Fruit fly (Drosophila melanogaster) whole organism, embryonic: Measurements from ENCODE around the gene bnl.
A peak's percentile ranks its signal among the peaks of the same experiment; 100 is the strongest.

ENCODE experiments used
- Abd-B ChIP-seq: fragments of 200-800 bp; sonication (Bioruptor generic); optimal IDR thresholded peaks from 2 replicates; lab custom pipeline; 2018; ENCODE audit warnings: missing biosample characterization, mild to moderate bottlenecking, missing genetic modification characterization, moderate library complexity
- Adf1 ChIP-seq: fragments of 200-800 bp; sonication (Bioruptor generic); IDR thresholded peaks from 2 replicates; pipeline ENCODE4 v1.3.6; 2022; ENCODE audit warnings: missing biosample characterization, missing genetic modification characterization
- CG10565 ChIP-seq: fragments of 200-800 bp; sonication (Bioruptor generic); optimal IDR thresholded peaks from 3 replicates; lab custom pipeline; 2016; ENCODE audit warnings: missing biosample characterization, mild to moderate bottlenecking, missing genetic modification characterization
- CG10959 ChIP-seq: fragments of 200-800 bp; sonication (Bioruptor generic); IDR thresholded peaks from 2 replicates; pipeline ENCODE4 v1.3.6; 2022; ENCODE audit warnings: missing biosample characterization, missing genetic modification characterization
- CG15479 ChIP-seq: fragments of 200-800 bp; sonication (Bioruptor generic); optimal IDR thresholded peaks from 3 replicates; lab custom pipeline; 2019; ENCODE audit warnings: missing biosample characterization, mild to moderate bottlenecking, missing genetic modification characterization, moderate library complexity
- CG18262 ChIP-seq: fragments of 200-800 bp; optimal IDR thresholded peaks from 3 replicates; lab custom pipeline; 2019; ENCODE audit warnings: missing biosample characterization, mild to moderate bottlenecking, missing genetic modification characterization, moderate library complexity
- CG18476 ChIP-seq: fragments of 200-800 bp; sonication (Bioruptor generic); optimal IDR thresholded peaks from 2 replicates; lab custom pipeline; 2016; ENCODE audit warnings: missing biosample characterization, mild to moderate bottlenecking, missing genetic modification characterization
- CG18764 ChIP-seq: fragments of 200-800 bp; sonication (Bioruptor generic); optimal IDR thresholded peaks from 3 replicates; lab custom pipeline; 2016; ENCODE audit warnings: missing biosample characterization, missing genetic modification characterization
- CG3163 ChIP-seq: fragments of 200-800 bp; sonication (Bioruptor generic); optimal IDR thresholded peaks from 3 replicates; lab custom pipeline; 2016; ENCODE audit warnings: missing biosample characterization, missing genetic modification characterization
- CG33213 ChIP-seq: fragments of 200-800 bp; sonication (Bioruptor generic); optimal IDR thresholded peaks from 3 replicates; lab custom pipeline; 2016; ENCODE audit warnings: missing biosample characterization, missing genetic modification characterization
- CG4707 ChIP-seq: fragments of 200-800 bp; sonication (Bioruptor generic); optimal IDR thresholded peaks from 2 replicates; lab custom pipeline; 2018; ENCODE audit warnings: missing biosample characterization, mild to moderate bottlenecking, missing genetic modification characterization, moderate library complexity
- CG6272 ChIP-seq: fragments of 200-800 bp; sonication (Bioruptor generic); IDR thresholded peaks from 2 replicates; pipeline ENCODE4 v1.3.6; 2022; ENCODE audit warnings: missing biosample characterization, missing genetic modification characterization
- CG9876 ChIP-seq: fragments of 200-800 bp; sonication (Bioruptor generic); optimal IDR thresholded peaks from 2 replicates; lab custom pipeline; 2016; ENCODE audit warnings: missing biosample characterization, missing genetic modification characterization
- CoRest ChIP-seq: fragments of 200-800 bp; sonication (Bioruptor generic); optimal IDR thresholded peaks from 3 replicates; lab custom pipeline; 2018; ENCODE audit warnings: missing biosample characterization, mild to moderate bottlenecking, missing genetic modification characterization, moderate library complexity
- D ChIP-seq, 2 experiments: fragments of 200-800 bp in 1 of 2; fragments of >200 bp in 1 of 2; sonication (Bioruptor generic) in 1 of 2; optimal IDR thresholded peaks; 2 replicates in 1 of 2; 3 replicates in 1 of 2; lab custom pipeline; 2017; ENCODE audit warnings: mild to moderate bottlenecking in 1 of 2, missing biosample characterization in 1 of 2, missing genetic modification characterization in 1 of 2, missing genetic modification reagents in 1 of 2
- Doc2 ChIP-seq: fragments of 200-800 bp; sonication (Bioruptor generic); IDR thresholded peaks from 2 replicates; pipeline ENCODE4 v1.3.6; 2022; ENCODE audit warnings: missing biosample characterization, missing genetic modification characterization
- Dp ChIP-seq: fragments of 200-800 bp; sonication (Bioruptor generic); optimal IDR thresholded peaks from 2 replicates; lab custom pipeline; 2018; ENCODE audit warnings: missing biosample characterization, mild to moderate bottlenecking, missing genetic modification characterization, moderate library complexity
- HHEX ChIP-seq: fragments of 200-800 bp; sonication (Bioruptor generic); optimal IDR thresholded peaks from 3 replicates; lab custom pipeline; 2017; ENCODE audit warnings: missing biosample characterization, mild to moderate bottlenecking, missing genetic modification characterization, missing genetic modification reagents
- Mes4 ChIP-seq: fragments of 200-800 bp; sonication (Bioruptor generic); optimal IDR thresholded peaks from 2 replicates; lab custom pipeline; 2016; ENCODE audit warnings: missing biosample characterization, missing genetic modification characterization
- Neu2 ChIP-seq: fragments of 200-800 bp; sonication (Bioruptor generic); optimal IDR thresholded peaks from 3 replicates; lab custom pipeline; 2016; ENCODE audit warnings: missing biosample characterization, missing genetic modification characterization, borderline replicate concordance
- NfI ChIP-seq: fragments of 200-800 bp; sonication (Bioruptor generic); optimal IDR thresholded peaks from 3 replicates; lab custom pipeline; 2018; ENCODE audit warnings: missing biosample characterization, mild to moderate bottlenecking, missing genetic modification characterization, moderate library complexity
- Opbp ChIP-seq: fragments of 200-800 bp; sonication (Bioruptor generic); IDR thresholded peaks from 3 replicates; pipeline ENCODE4 v1.3.6; 2022; ENCODE audit warnings: missing biosample characterization, missing genetic modification characterization; ENCODE audit not compliant: partially characterized antibody
- Ravus ChIP-seq: fragments of 200-800 bp; sonication (Bioruptor generic); IDR thresholded peaks from 2 replicates; pipeline ENCODE4 v1.3.6; 2022; ENCODE audit warnings: missing biosample characterization, missing genetic modification characterization
- Sox102F ChIP-seq: fragments of 200-800 bp; sonication (Bioruptor generic); optimal IDR thresholded peaks from 2 replicates; lab custom pipeline; 2018; ENCODE audit warnings: missing biosample characterization, mild to moderate bottlenecking, missing genetic modification characterization, moderate library complexity
- Sry-δ ChIP-seq: fragments of 200-800 bp; sonication (Bioruptor generic); optimal IDR thresholded peaks from 2 replicates; lab custom pipeline; 2016; ENCODE audit warnings: missing biosample characterization, missing genetic modification characterization
- Taf1 ChIP-seq: fragments of 200-800 bp; sonication (Bioruptor generic); IDR thresholded peaks from 2 replicates; pipeline ENCODE4 v1.3.6; 2022; ENCODE audit warnings: missing biosample characterization, missing genetic modification characterization
- ash1 ChIP-seq: fragments of 200-800 bp; sonication (Bioruptor generic); optimal IDR thresholded peaks from 2 replicates; lab custom pipeline; 2018; ENCODE audit warnings: missing biosample characterization, mild to moderate bottlenecking, missing genetic modification characterization
- bowl ChIP-seq: fragments of 200-800 bp; sonication (Bioruptor generic); IDR thresholded peaks from 2 replicates; pipeline ENCODE4 v1.3.6; 2022; ENCODE audit warnings: missing biosample characterization, missing genetic modification characterization
- dan ChIP-seq: fragments of 200-800 bp; sonication (Bioruptor generic); IDR thresholded peaks from 2 replicates; pipeline ENCODE4 v1.3.6; 2022; ENCODE audit warnings: missing biosample characterization, missing genetic modification characterization
- dimm ChIP-seq: fragments of 200-800 bp; sonication (Bioruptor generic); IDR thresholded peaks from 2 replicates; pipeline ENCODE4 v1.3.6; 2022; ENCODE audit warnings: missing biosample characterization, missing genetic modification characterization
- dmrt11E ChIP-seq: fragments of 200-800 bp; sonication (Bioruptor generic); optimal IDR thresholded peaks from 3 replicates; lab custom pipeline; 2018; ENCODE audit warnings: missing biosample characterization, mild to moderate bottlenecking, missing genetic modification characterization, moderate library complexity
- dysf ChIP-seq: fragments of 200-800 bp; sonication (Bioruptor generic); IDR thresholded peaks from 3 replicates; pipeline ENCODE4 v1.3.6; 2022; ENCODE audit warnings: missing biosample characterization, missing genetic modification characterization
- eve ChIP-seq, 2 experiments: fragments of >200 bp; optimal IDR thresholded peaks; 2 replicates each; lab custom pipeline; 2017; ENCODE audit warnings: missing biosample characterization in 2 of 2, missing genetic modification characterization in 2 of 2
- gce ChIP-seq: fragments of 200-800 bp; sonication (Bioruptor generic); IDR thresholded peaks from 3 replicates; pipeline ENCODE4 v1.3.6; 2022; ENCODE audit warnings: missing biosample characterization, missing genetic modification characterization
- jigr1 ChIP-seq: fragments of 200-800 bp; sonication (Bioruptor generic); IDR thresholded peaks from 3 replicates; pipeline ENCODE4 v1.3.6; 2022; ENCODE audit warnings: missing biosample characterization, missing genetic modification characterization
- kay ChIP-seq: fragments of 200-800 bp; sonication (Bioruptor generic); optimal IDR thresholded peaks from 2 replicates; lab custom pipeline; 2016; ENCODE audit warnings: missing biosample characterization, missing genetic modification characterization
- lbe ChIP-seq: fragments of 200-800 bp; sonication (Bioruptor generic); optimal IDR thresholded peaks from 2 replicates; lab custom pipeline; 2016; ENCODE audit warnings: missing biosample characterization, mild to moderate bottlenecking, missing genetic modification characterization
- onecut ChIP-seq: fragments of 200-800 bp; sonication (Bioruptor generic); IDR thresholded peaks from 2 replicates; pipeline ENCODE4 v1.3.6; 2022; ENCODE audit warnings: missing biosample characterization, missing genetic modification characterization
- pan ChIP-seq, 4 experiments: fragments of >200 bp in 3 of 4; fragments of 200-800 bp in 1 of 4; sonication (Bioruptor generic) in 1 of 4; optimal IDR thresholded peaks in 3 of 4; IDR thresholded peaks in 1 of 4; 2 replicates each; pipeline versions ENCODE4 v1.3.6 to Lab custom; 2017 to 2022; ENCODE audit warnings: missing biosample characterization in 2 of 4, missing genetic modification characterization in 2 of 4, mixed read lengths in 1 of 4
- phol ChIP-seq: fragments of 200-800 bp; sonication (Bioruptor generic); optimal IDR thresholded peaks from 3 replicates; lab custom pipeline; 2018; ENCODE audit warnings: missing biosample characterization, mild to moderate bottlenecking, missing genetic modification characterization, moderate library complexity
- row ChIP-seq: fragments of 200-800 bp; sonication (Bioruptor generic); IDR thresholded peaks from 3 replicates; pipeline ENCODE4 v1.3.6; 2022; ENCODE audit warnings: missing biosample characterization, missing genetic modification characterization
- sens-2 ChIP-seq: fragments of 200-800 bp; sonication (Bioruptor generic); IDR thresholded peaks from 2 replicates; pipeline ENCODE4 v1.3.6; 2022; ENCODE audit warnings: missing biosample characterization, missing genetic modification characterization
- sr ChIP-seq: fragments of 200-800 bp; sonication (Bioruptor generic); IDR thresholded peaks from 3 replicates; pipeline ENCODE4 v1.3.6; 2022; ENCODE audit warnings: missing biosample characterization, missing genetic modification characterization
- stwl ChIP-seq: fragments of 200-800 bp; sonication (Bioruptor generic); optimal IDR thresholded peaks from 3 replicates; lab custom pipeline; 2018; ENCODE audit warnings: missing biosample characterization, mild to moderate bottlenecking, missing genetic modification characterization, moderate library complexity
- tap ChIP-seq: fragments of 200-800 bp; optimal IDR thresholded peaks from 3 replicates; lab custom pipeline; 2019; ENCODE audit warnings: missing biosample characterization, mild to moderate bottlenecking, missing genetic modification characterization, moderate library complexity
- tin ChIP-seq: fragments of 200-800 bp; sonication (Bioruptor generic); optimal IDR thresholded peaks from 3 replicates; lab custom pipeline; 2016; ENCODE audit warnings: missing biosample characterization, missing genetic modification characterization
- trh ChIP-seq: fragments of 200-800 bp; sonication (Bioruptor generic); optimal IDR thresholded peaks from 2 replicates; lab custom pipeline; 2016; ENCODE audit warnings: missing biosample characterization, missing genetic modification characterization
- wek ChIP-seq: fragments of 200-800 bp; sonication (Bioruptor generic); optimal IDR thresholded peaks from 3 replicates; lab custom pipeline; 2018; ENCODE audit warnings: missing biosample characterization, mild to moderate bottlenecking, missing genetic modification characterization, moderate library complexity
- wor ChIP-seq: fragments of 200-800 bp; sonication (Bioruptor generic); IDR thresholded peaks from 2 replicates; pipeline ENCODE4 v1.3.6; 2022; ENCODE audit warnings: missing biosample characterization, missing genetic modification characterization
- zen ChIP-seq: fragments of 200-800 bp; sonication (Bioruptor generic); optimal IDR thresholded peaks from 3 replicates; lab custom pipeline; 2018; ENCODE audit warnings: missing biosample characterization, mild to moderate bottlenecking, missing genetic modification characterization, moderate library complexity

bnl gene

dm6 chr3R:19830973-19831372 is 5.6 kb downstream of the bnl start (continued):
- TF ChIP-seq sr (peak; percentile 13; the same call in 1 of the 3 replicates), sens-2 (GFP tag; lab: Robert Waterston, UW) (no peak), HHEX (GFP tag; lab: Kevin White, UChicago) (peak; percentile 54), wor (GFP tag; lab: Robert Waterston, UW) (peak; percentile 55), phol (tag; lab: Kevin White, UChicago) (peak; percentile 63), kay (GFP tag; lab: Kevin White, UChicago) (no peak), NfI (GFP tag; lab: Kevin White, UChicago) (peak; percentile 34), pan (optimal IDR thresholded peaks at IDR 0.05; lab: Kevin White, UChicago) (no peak), pan (GFP tag; optimal IDR thresholded peaks at IDR 0.05 in 1 of 2, IDR thresholded peaks at IDR 0.05 in 1 of 2) (peak in 1 of 2 experiments; percentile 87), trh (GFP tag; lab: Kevin White, UChicago) (no peak), Sry-δ (GFP tag; lab: Kevin White, UChicago) (no peak), CG4707 (GFP tag; lab: Kevin White, UChicago) (peak; percentile 78), CG9876 (no peak), wek (GFP tag; lab: Kevin White, UChicago) (peak; percentile 9), Mes4 (GFP tag; lab: Kevin White, UChicago) (no peak), CG15479 (no peak), lbe (no peak), onecut (GFP tag; lab: Robert Waterston, UW) (peak; percentile 25), dysf (GFP tag; lab: Robert Waterston, UW) (peak; percentile 81; the same call in 2 of the 3 replicates), gce (GFP tag; lab: Robert Waterston, UW) (no peak), Opbp (GFP tag; lab: Robert Waterston, UW) (no peak), CoRest (tag; lab: Kevin White, UChicago) (peak; percentile 61), D (optimal IDR thresholded peaks at IDR 0.05; lab: Kevin White, UChicago) (no peak), D (GFP tag; optimal IDR thresholded peaks at IDR 0.05; lab: Kevin White, UChicago) (peak; percentile 24), CG33213 (GFP tag; lab: Kevin White, UChicago) (no peak), Neu2 (GFP tag; lab: Kevin White, UChicago) (no peak), jigr1 (GFP tag; lab: Robert Waterston, UW) (no peak), CG18764 (GFP tag; lab: Kevin White, UChicago) (peak; percentile 35), stwl (no peak), CG10959 (no peak), Taf1 (GFP tag; lab: Robert Waterston, UW) (peak; percentile 34; the same call in 1 of the 2 replicates), ash1 (GFP tag; lab: Kevin White, UChicago) (no peak), bowl (GFP tag; lab: Robert Waterston, UW) (peak; percentile 65; the same call in 1 of the 2 replicates), dan (GFP tag; lab: Robert Waterston, UW) (no peak), Doc2 (GFP tag; lab: Robert Waterston, UW) (no peak), Adf1 (GFP tag; lab: Robert Waterston, UW) (peak; percentile 13; the same call in 1 of the 2 replicates), CG6272 (GFP tag; lab: Robert Waterston, UW) (no peak), CG10565 (GFP tag; lab: Kevin White, UChicago) (no peak), CG3163 (peak; percentile 6), eve (GFP tag; optimal IDR thresholded peaks at IDR 0.05; lab: Kevin White, UChicago) (peak in 1 of 2 experiments; percentile 41), Sox102F (GFP tag; lab: Kevin White, UChicago) (peak; percentile 84), row (GFP tag; lab: Robert Waterston, UW) (peak; percentile 73), tin (GFP tag; lab: Kevin White, UChicago) (peak; percentile 7), Abd-B (GFP tag; lab: Kevin White, UChicago) (peak; percentile 57), Dp (GFP tag; lab: Kevin White, UChicago) (no peak), tap (tag; lab: Kevin White, UChicago) (peak; percentile 48), dimm (GFP tag; lab: Robert Waterston, UW) (no peak; the same call in 1 of the 2 replicates), zen (tag; lab: Kevin White, UChicago) (no peak), CG18476 (no peak), CG18262 (tag; lab: Kevin White, UChicago) (peak; percentile 66), dmrt11E (tag; lab: Kevin White, UChicago) (no peak), Ravus (GFP tag; lab: Robert Waterston, UW) (no peak; the same call in 1 of the 2 replicates)
